Worm (Caenorhabditis elegans): Measurements from ENCODE around the gene ttr-25.

DNA sequence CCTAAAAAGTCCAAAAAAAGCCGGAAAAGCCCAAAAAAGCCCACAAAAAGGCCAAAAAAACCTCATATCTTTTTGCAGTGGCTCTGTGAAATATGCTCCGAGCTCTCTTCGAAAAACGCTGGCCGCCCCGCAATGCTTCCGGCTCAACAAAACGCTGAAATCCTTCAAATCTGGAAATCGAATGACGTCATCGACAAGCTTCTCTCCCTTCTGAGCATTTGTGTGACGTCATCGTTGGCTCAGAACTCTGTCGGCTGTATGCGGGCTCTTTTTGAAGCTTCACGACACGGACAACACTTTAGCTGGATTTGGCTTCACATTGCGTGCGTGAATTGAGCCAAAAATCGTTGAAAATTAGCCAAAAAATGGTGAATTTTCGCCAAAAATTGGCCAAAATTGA is 20.5 kb upstream of the ttr-25 start:
- TF ChIP-seq ztf-11 (tag; optimal IDR thresholded peaks at IDR 0.05) (no peak), unc-39 (tag; optimal IDR thresholded peaks at IDR 0.05) (no peak), ces-1 (GFP tag; optimal IDR thresholded peaks at IDR 0.05) (no peak), lin-29 (GFP tag; IDR thresholded peaks at IDR 0.05) (no peak), nhr-237 (tag; optimal IDR thresholded peaks at IDR 0.05) (no peak), lin-13 (GFP tag; optimal IDR thresholded peaks at IDR 0.05) (no peak), daf-16 (GFP tag; optimal IDR thresholded peaks at IDR 0.05) (no peak), daf-16 (tag; optimal IDR thresholded peaks at IDR 0.05) (no peak), jun-1 (tag; optimal IDR thresholded peaks at IDR 0.05) (no peak), F10B5.3 (tag; optimal IDR thresholded peaks at IDR 0.05) (no peak), daf-19 (GFP tag; conservative IDR thresholded peaks at IDR 0.05) (no peak), lir-3 (tag; optimal IDR thresholded peaks at IDR 0.05) (no peak)

Measured in whole organism, L4 larva.